In the genomic region with DNA sequence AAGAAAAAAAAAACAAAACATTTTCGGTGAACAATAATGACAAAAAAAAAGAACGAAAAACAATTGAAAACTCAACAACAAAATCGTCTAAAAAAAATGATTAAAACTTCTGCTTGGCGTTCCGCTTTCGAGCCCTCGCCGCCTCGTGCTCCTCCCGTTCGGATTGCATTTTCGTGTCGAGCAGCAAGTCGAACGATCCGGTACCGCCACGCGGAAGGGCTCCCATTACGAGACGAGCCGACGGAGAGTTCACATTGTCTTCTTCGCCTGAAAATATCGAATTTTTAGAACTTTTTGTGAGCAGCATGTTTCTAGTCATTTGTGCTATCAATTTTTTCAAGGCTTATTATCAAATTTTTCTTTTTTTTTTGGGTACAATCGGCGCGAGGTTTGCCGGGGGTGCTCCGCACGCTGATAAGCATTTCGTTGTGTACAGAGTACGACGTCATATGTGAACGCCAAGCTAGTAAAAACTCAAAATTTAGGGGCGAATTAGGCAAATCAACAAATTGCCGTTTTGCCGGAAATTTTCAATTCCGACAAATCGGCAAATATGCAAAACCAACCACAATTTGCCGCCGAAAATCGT, we compare ENCODE assay signal across 1 worm cellular context.
A peak's percentile ranks its signal among the peaks of the same experiment; 100 is the strongest.
TF ChIP-seq lines count a peak whose summit lies in the region.

No protein-coding gene starts in this region.

TF ChIP-seq in whole organism, L4 larva, 104 proteins besides CTCF, POLR2A, EP300 and RAD21 (continued from another document):
- TF ChIP-seq dmd-6 (GFP tag; IDR thresholded peaks at IDR 0.05; lab: Robert Waterston, UW): peak; percentile 71
